Worm (Caenorhabditis elegans): ENCODE measurements around the gene his-24.

ce11 chrX:14491103-14491502, 1.2 kb downstream of the his-24 start:
- no peak for TF ChIP-seq ref-1 (GFP tag; conservative IDR thresholded peaks at IDR 0.05)
- no peak for TF ChIP-seq med-1 (GFP tag; optimal IDR thresholded peaks at IDR 0.05; ENCODE audit: insufficient read depth)
- peak; percentile 36; the same call in 1 of the 2 replicates for TF ChIP-seq flt-1 (GFP tag; IDR thresholded peaks at IDR 0.05)
- no peak for TF ChIP-seq klf-2 (GFP tag; conservative IDR thresholded peaks at IDR 0.05)
- TF ChIP-seq T22C8.4 (GFP tag; IDR thresholded peaks at IDR 0.05): no peak
- no peak for TF ChIP-seq ztf-29 (GFP tag; IDR thresholded peaks at IDR 0.05)
- TF ChIP-seq tab-1 (GFP tag; IDR thresholded peaks at IDR 0.05): no peak
- no peak for TF ChIP-seq cog-1 (tag; optimal IDR thresholded peaks at IDR 0.05)
- TF ChIP-seq ztf-23 (GFP tag; IDR thresholded peaks at IDR 0.05): 0 out of 2 replicates have a peak, but pooled peaks have one; percentile 54

Data from whole organism, midembryonic.